Worm (Caenorhabditis elegans) whole organism, L3 larva: ENCODE data around the gene srw-26.

ENCODE experiments used
- ceh-9 ChIP-seq: sonication (generic microtip); optimal IDR thresholded peaks from 2 replicates; lab custom pipeline; 2018; ENCODE audit warnings: missing biosample characterization, missing genetic modification characterization
- egl-5 ChIP-seq: fragments of 150-350 bp; optimal IDR thresholded peaks from 2 replicates; lab custom pipeline; 2017; ENCODE audit warnings: missing biosample characterization, missing genetic modification reagents, missing genetic modification characterization, inconsistent platforms
- fos-1 ChIP-seq: fragments of 150-350 bp; optimal IDR thresholded peaks from 2 replicates; lab custom pipeline; 2014; ENCODE audit warnings: missing biosample characterization, missing genetic modification characterization
- lin-15B ChIP-seq: fragments of 150-350 bp; optimal IDR thresholded peaks from 2 replicates; lab custom pipeline; 2014; ENCODE audit warnings: missing biosample characterization, missing genetic modification characterization
- lsy-12 ChIP-seq: sonication (generic microtip); optimal IDR thresholded peaks from 2 replicates; lab custom pipeline; 2016; ENCODE audit warnings: mild to moderate bottlenecking, missing genetic modification characterization, missing compliant biosample characterization
- mdl-1 ChIP-seq: fragments of 150-350 bp; optimal IDR thresholded peaks from 2 replicates; lab custom pipeline; 2014; ENCODE audit warnings: missing biosample characterization, missing genetic modification characterization
- nhr-237 ChIP-seq: fragments of 150-350 bp; optimal IDR thresholded peaks from 2 replicates; lab custom pipeline; 2014; ENCODE audit warnings: missing biosample characterization, missing genetic modification characterization
- nhr-76 ChIP-seq: fragments of 150-350 bp; sonication (generic microtip); optimal IDR thresholded peaks from 5 replicates; lab custom pipeline; 2014; ENCODE audit warnings: missing biosample characterization, missing genetic modification characterization
- nhr-77 ChIP-seq: fragments of 150-350 bp; optimal IDR thresholded peaks from 2 replicates; lab custom pipeline; 2014; ENCODE audit warnings: missing biosample characterization, missing genetic modification characterization
- unc-62 ChIP-seq: fragments of 150-350 bp; sonication (generic microtip); optimal IDR thresholded peaks from 4 replicates; lab custom pipeline; 2014; ENCODE audit warnings: missing biosample characterization, missing genetic modification reagents, missing genetic modification characterization
- ztf-11 ChIP-seq: fragments of 150-350 bp; optimal IDR thresholded peaks from 2 replicates; lab custom pipeline; 2014; ENCODE audit warnings: missing biosample characterization, missing genetic modification characterization

DNA sequence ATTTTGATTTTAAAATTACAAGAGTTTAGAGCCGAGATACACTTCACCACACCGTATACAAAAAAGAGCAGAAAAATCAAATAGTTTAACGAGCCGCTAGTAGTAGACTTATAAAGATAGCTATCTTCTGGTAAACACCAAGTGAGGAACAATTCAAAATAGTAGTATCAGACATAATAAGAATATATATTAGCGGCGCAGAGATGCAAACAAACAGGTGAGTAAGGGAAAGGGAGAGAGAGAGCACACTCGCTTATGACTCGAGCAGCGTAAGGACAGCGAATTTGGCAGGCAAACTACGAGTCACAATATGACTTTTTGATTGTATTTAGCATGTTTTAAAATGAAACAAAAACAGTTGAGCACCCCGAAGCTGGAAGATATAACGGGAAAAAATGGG, 41.0 kb downstream of the srw-26 start:
- TF ChIP-seq lin-15B (tag; lab: Kevin White, UChicago) (no peak), ceh-9 (no peak), nhr-77 (tag; lab: Kevin White, UChicago) (no peak), nhr-76 (no peak), ztf-11 (tag; lab: Kevin White, UChicago) (no peak), mdl-1 (tag; lab: Kevin White, UChicago) (no peak), lsy-12 (no peak), nhr-237 (no peak), egl-5 (tag; lab: Kevin White, UChicago) (no peak), unc-62 (GFP tag; lab: Kevin White, UChicago) (no peak), fos-1 (tag; lab: Kevin White, UChicago) (no peak)
